Fruit fly (Drosophila melanogaster): ENCODE results near the gene CG4213.

CG4213 gene

DNA sequence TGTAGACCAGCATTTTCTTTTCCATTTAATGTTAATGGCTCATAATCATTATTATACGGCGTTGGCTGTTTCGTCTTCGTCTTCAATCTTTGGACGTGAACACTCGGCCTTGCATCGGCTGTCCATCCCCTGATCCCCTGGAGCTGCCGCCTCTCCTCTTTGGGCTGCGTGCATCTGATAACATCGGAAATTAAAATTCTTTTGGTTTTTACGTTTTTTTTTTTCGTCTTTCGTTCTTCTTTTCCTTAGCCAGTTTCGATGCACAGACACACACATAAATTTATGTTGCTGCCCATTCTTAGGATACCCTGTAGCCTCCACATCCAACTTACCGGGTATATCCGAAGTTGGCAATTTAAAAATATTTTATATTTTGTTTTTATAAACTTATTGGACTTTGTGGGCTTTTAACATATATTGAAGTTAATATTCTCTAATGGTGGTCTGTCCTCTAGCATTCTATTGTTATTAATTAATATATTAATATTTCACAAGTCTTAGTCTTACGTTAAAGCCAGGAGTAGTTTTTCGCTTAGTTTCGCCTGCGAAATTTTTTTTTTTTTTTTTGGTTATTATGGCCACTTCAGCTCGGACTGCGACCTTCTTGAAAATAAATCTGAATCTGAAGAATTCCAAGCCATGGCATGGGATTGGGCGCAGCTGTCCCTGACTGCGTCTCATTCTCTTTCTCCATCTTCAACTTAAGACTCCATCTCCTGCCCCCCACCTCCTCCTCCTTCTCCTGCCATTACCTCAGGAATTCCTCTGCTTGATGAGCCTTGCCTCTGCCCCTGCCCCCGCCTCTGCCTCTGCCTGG lies 38.8 kb upstream of the CG4213 start (continued):
- no peak for TF ChIP-seq sna (GFP tag; IDR thresholded peaks at IDR 0.05; ENCODE audit: partially characterized antibody)
- no peak for TF ChIP-seq CG34376 (GFP tag; optimal IDR thresholded peaks at IDR 0.05)
- no peak for TF ChIP-seq NC2α (GFP tag; optimal IDR thresholded peaks at IDR 0.05)
- no peak for TF ChIP-seq CG4328 (GFP tag; optimal IDR thresholded peaks at IDR 0.05)
- TF ChIP-seq zen2 (GFP tag; IDR thresholded peaks at IDR 0.05; ENCODE audit: partially characterized antibody) = no peak
- peak; percentile 34 for TF ChIP-seq psq (GFP tag; optimal IDR thresholded peaks at IDR 0.05)
- TF ChIP-seq CG15696 (tag; optimal IDR thresholded peaks at IDR 0.05) = peak; percentile 89
- TF ChIP-seq CG1603 (tag; optimal IDR thresholded peaks at IDR 0.05) = no peak
- TF ChIP-seq CG16813 (GFP tag; IDR thresholded peaks at IDR 0.05; ENCODE audit: partially characterized antibody) = no peak
- no peak for TF ChIP-seq CG6683 (GFP tag; optimal IDR thresholded peaks at IDR 0.05)
- peak; percentile 67 for TF ChIP-seq grn (GFP tag; optimal IDR thresholded peaks at IDR 0.05)

DNA sequence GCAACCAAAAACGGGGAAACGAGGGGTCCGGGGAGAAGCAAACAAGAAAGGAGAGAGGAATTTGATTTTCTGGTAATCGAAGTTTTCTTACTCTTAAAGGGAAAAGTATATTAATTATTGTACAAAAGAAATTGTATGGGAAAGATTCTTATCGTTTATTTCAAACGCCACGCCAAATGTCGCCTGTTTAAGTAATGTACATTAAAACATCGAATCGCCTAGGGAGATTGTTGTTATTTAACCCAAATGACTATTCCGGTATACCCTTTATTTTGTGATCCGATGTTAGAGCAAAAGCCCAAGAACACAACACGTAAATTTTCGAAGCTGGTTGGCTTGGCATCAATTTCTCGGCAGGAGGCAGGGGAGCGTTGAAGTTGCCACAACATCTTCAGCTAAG lies 37.3 kb upstream of the CG4213 start:
- 0 out of 2 replicates have a peak, but pooled peaks have one; percentile 17 for TF ChIP-seq crol (GFP tag; IDR thresholded peaks at IDR 0.05)
- TF ChIP-seq CG6854 (GFP tag; optimal IDR thresholded peaks at IDR 0.05) = no peak
- peak; percentile 15 for TF ChIP-seq Spps (tag; optimal IDR thresholded peaks at IDR 0.05)
- TF ChIP-seq CG10267 (tag; optimal IDR thresholded peaks at IDR 0.05) = peak; percentile 31
- no peak for TF ChIP-seq pita (GFP tag; optimal IDR thresholded peaks at IDR 0.05)
- TF ChIP-seq trh (GFP tag; optimal IDR thresholded peaks at IDR 0.05) = no peak
- no peak for TF ChIP-seq HHEX (GFP tag; optimal IDR thresholded peaks at IDR 0.05)
- TF ChIP-seq gem (tag; optimal IDR thresholded peaks at IDR 0.05) = peak; percentile 29
- TF ChIP-seq row (GFP tag; IDR thresholded peaks at IDR 0.05) = peak; percentile 12; the same call in 1 of the 3 replicates
- no peak for TF ChIP-seq HmgZ (tag; optimal IDR thresholded peaks at IDR 0.05)
- TF ChIP-seq Drgx (GFP tag; IDR thresholded peaks at IDR 0.05) = peak; percentile 68
- TF ChIP-seq lbe (GFP tag; optimal IDR thresholded peaks at IDR 0.05) = peak; percentile 88
- no peak for TF ChIP-seq ATbp (GFP tag; optimal IDR thresholded peaks at IDR 0.05)
- no peak for TF ChIP-seq wor (GFP tag; IDR thresholded peaks at IDR 0.05)
- TF ChIP-seq CG10979 (tag; optimal IDR thresholded peaks at IDR 0.05) = peak; percentile 55
- TF ChIP-seq Dip3 (GFP tag; optimal IDR thresholded peaks at IDR 0.05) = no peak
- TF ChIP-seq CG9727 (GFP tag; optimal IDR thresholded peaks at IDR 0.05) = no peak
- TF ChIP-seq fd96Cb (tag; optimal IDR thresholded peaks at IDR 0.05) = peak; percentile 2
- peak; percentile 96 for TF ChIP-seq D19A (tag; optimal IDR thresholded peaks at IDR 0.05)
- TF ChIP-seq inv (GFP tag; IDR thresholded peaks at IDR 0.05; ENCODE audit: partially characterized antibody) = no peak
- peak; percentile 6 for TF ChIP-seq CG15601 (tag; optimal IDR thresholded peaks at IDR 0.05)
- TF ChIP-seq CG9932 (GFP tag; IDR thresholded peaks at IDR 0.05) = no peak
- TF ChIP-seq CG17829 (tag; optimal IDR thresholded peaks at IDR 0.05) = peak; percentile 22
- TF ChIP-seq CG4617 (GFP tag; optimal IDR thresholded peaks at IDR 0.05; ENCODE audit: borderline replicate concordance) = no peak
- no peak for TF ChIP-seq CG2202 (tag; optimal IDR thresholded peaks at IDR 0.05)
- peak; percentile 17 for TF ChIP-seq CG14710 (tag; optimal IDR thresholded peaks at IDR 0.05)
- peak; percentile 63 for TF ChIP-seq Xrp1 (GFP tag; IDR thresholded peaks at IDR 0.05)
- TF ChIP-seq CG2712 (tag; optimal IDR thresholded peaks at IDR 0.05) = peak; percentile 53
- no peak for TF ChIP-seq HmgD (GFP tag; optimal IDR thresholded peaks at IDR 0.05)
- peak; percentile 71 for TF ChIP-seq nom (GFP tag; optimal IDR thresholded peaks at IDR 0.05)
- no peak for TF ChIP-seq CG7786 (GFP tag; optimal IDR thresholded peaks at IDR 0.05)
- no peak for TF ChIP-seq CG30431 (GFP tag; optimal IDR thresholded peaks at IDR 0.05)
- TF ChIP-seq bbx (GFP tag; IDR thresholded peaks at IDR 0.05; ENCODE audit: partially characterized antibody) = no peak
- no peak for TF ChIP-seq tx (GFP tag; optimal IDR thresholded peaks at IDR 0.05)
- 0 out of 3 replicates have a peak, but pooled peaks have one; percentile 23 for TF ChIP-seq CG17361 (GFP tag; IDR thresholded peaks at IDR 0.05)
- peak; percentile 6 for TF ChIP-seq kni (GFP tag; optimal IDR thresholded peaks at IDR 0.05)
- TF ChIP-seq Med (GFP tag) = peak; percentile 46

Measured in whole organism, embryonic.